Fruit fly (Drosophila melanogaster) S2 (cell line): ENCODE measurements around the gene Ssdp.

Experiments used
- CG8478 ChIP-seq: fragments of >200 bp; optimal IDR thresholded peaks from 2 replicates; lab custom pipeline; 2018
- CTCF ChIP-seq, 2 experiments: fragments of >200 bp; optimal IDR thresholded peaks; 2 replicates each; lab custom pipeline; 2018

- TF ChIP-seq CG8478 (no peak), CTCF (optimal IDR thresholded peaks at IDR 0.05; lab: Kevin White, UChicago) (no peak)
Measured at dm6 chr3R:18215900-18216299, 16.5 kb upstream of the Ssdp start, which contains the start of gene CG14314.
